Fruit fly (Drosophila melanogaster) whole organism, embryonic: ENCODE measurements around the gene ocn.

Experiments
- Abd-B ChIP-seq: fragments of 200-800 bp; sonication (Bioruptor generic); optimal IDR thresholded peaks from 2 replicates; lab custom pipeline; 2018; ENCODE audit warnings: missing biosample characterization, mild to moderate bottlenecking, missing genetic modification characterization, moderate library complexity
- CG11085 ChIP-seq: fragments of 200-800 bp; sonication (Bioruptor generic); IDR thresholded peaks from 2 replicates; pipeline ENCODE4 v1.3.6; 2022; ENCODE audit warnings: missing biosample characterization, missing genetic modification characterization
- CG11093 ChIP-seq: fragments of 200-800 bp; sonication (Bioruptor generic); IDR thresholded peaks from 3 replicates; pipeline ENCODE4 v1.3.6; 2022; ENCODE audit warnings: missing biosample characterization, missing genetic modification characterization
- CG11247 ChIP-seq: fragments of 200-800 bp; sonication (Bioruptor generic); IDR thresholded peaks from 2 replicates; pipeline ENCODE4 v1.3.6; 2022; ENCODE audit warnings: missing biosample characterization, missing genetic modification characterization
- CG11456 ChIP-seq: fragments of 200-800 bp; sonication (Bioruptor generic); IDR thresholded peaks from 3 replicates; pipeline ENCODE4 v1.3.6; 2022; ENCODE audit warnings: missing biosample characterization, missing genetic modification characterization
- CG13894 ChIP-seq: fragments of 200-800 bp; sonication (Bioruptor generic); optimal IDR thresholded peaks from 3 replicates; lab custom pipeline; 2018; ENCODE audit warnings: missing biosample characterization, mild to moderate bottlenecking, missing genetic modification characterization, moderate library complexity
- CG17359 ChIP-seq: fragments of 200-800 bp; sonication (Bioruptor generic); optimal IDR thresholded peaks from 3 replicates; lab custom pipeline; 2018; ENCODE audit warnings: missing biosample characterization, mild to moderate bottlenecking, missing genetic modification characterization, moderate library complexity
- CG17829 ChIP-seq: fragments of 200-800 bp; optimal IDR thresholded peaks from 2 replicates; lab custom pipeline; 2019; ENCODE audit warnings: missing biosample characterization, mild to moderate bottlenecking, missing genetic modification characterization, moderate library complexity
- CG18764 ChIP-seq: fragments of 200-800 bp; sonication (Bioruptor generic); optimal IDR thresholded peaks from 3 replicates; lab custom pipeline; 2016; ENCODE audit warnings: missing biosample characterization, missing genetic modification characterization
- CG30020 ChIP-seq: fragments of 200-800 bp; optimal IDR thresholded peaks from 2 replicates; lab custom pipeline; 2019; ENCODE audit warnings: missing biosample characterization, mild to moderate bottlenecking, missing genetic modification characterization, moderate library complexity
- CG30403 ChIP-seq: fragments of 200-800 bp; sonication (Bioruptor generic); optimal IDR thresholded peaks from 3 replicates; lab custom pipeline; 2016; ENCODE audit warnings: missing biosample characterization, missing genetic modification characterization
- CG32767 ChIP-seq: fragments of 200-800 bp; sonication (Bioruptor generic); IDR thresholded peaks from 2 replicates; pipeline ENCODE4 v1.3.6; 2022; ENCODE audit warnings: missing biosample characterization, missing genetic modification characterization
- CG3281 ChIP-seq: fragments of 200-800 bp; sonication (Bioruptor generic); optimal IDR thresholded peaks from 3 replicates; lab custom pipeline; 2017; ENCODE audit warnings: missing biosample characterization, mild to moderate bottlenecking, missing genetic modification characterization
- CG33213 ChIP-seq: fragments of 200-800 bp; sonication (Bioruptor generic); optimal IDR thresholded peaks from 3 replicates; lab custom pipeline; 2016; ENCODE audit warnings: missing biosample characterization, missing genetic modification characterization
- CG33557 ChIP-seq: fragments of 200-800 bp; sonication (Bioruptor generic); optimal IDR thresholded peaks from 2 replicates; lab custom pipeline; 2019; ENCODE audit warnings: missing biosample characterization, mild to moderate bottlenecking, missing genetic modification characterization, moderate library complexity
- CG9817 ChIP-seq: fragments of 200-800 bp; sonication (Bioruptor generic); optimal IDR thresholded peaks from 2 replicates; lab custom pipeline; 2018; ENCODE audit warnings: missing biosample characterization, mild to moderate bottlenecking, missing genetic modification characterization, moderate library complexity
- CoRest ChIP-seq: fragments of 200-800 bp; sonication (Bioruptor generic); optimal IDR thresholded peaks from 3 replicates; lab custom pipeline; 2018; ENCODE audit warnings: missing biosample characterization, mild to moderate bottlenecking, missing genetic modification characterization, moderate library complexity
- D ChIP-seq, 2 experiments: fragments of 200-800 bp in 1 of 2; fragments of >200 bp in 1 of 2; sonication (Bioruptor generic) in 1 of 2; optimal IDR thresholded peaks; 2 replicates in 1 of 2; 3 replicates in 1 of 2; lab custom pipeline; 2017; ENCODE audit warnings: mild to moderate bottlenecking in 1 of 2, missing biosample characterization in 1 of 2, missing genetic modification characterization in 1 of 2, missing genetic modification reagents in 1 of 2
- Deaf1 ChIP-seq: fragments of 200-800 bp; optimal IDR thresholded peaks from 3 replicates; lab custom pipeline; 2019; ENCODE audit warnings: missing biosample characterization, mild to moderate bottlenecking, missing genetic modification characterization, moderate library complexity
- Drgx ChIP-seq: fragments of 200-800 bp; sonication (Bioruptor generic); IDR thresholded peaks from 2 replicates; pipeline ENCODE4 v1.3.6; 2022; ENCODE audit warnings: missing biosample characterization, missing genetic modification characterization
- HHEX ChIP-seq: fragments of 200-800 bp; sonication (Bioruptor generic); optimal IDR thresholded peaks from 3 replicates; lab custom pipeline; 2017; ENCODE audit warnings: missing biosample characterization, mild to moderate bottlenecking, missing genetic modification characterization, missing genetic modification reagents
- Hey ChIP-seq: fragments of 200-800 bp; sonication (Bioruptor generic); optimal IDR thresholded peaks from 3 replicates; lab custom pipeline; 2018; ENCODE audit warnings: missing biosample characterization, mild to moderate bottlenecking, missing genetic modification characterization
- Hmr ChIP-seq: fragments of 200-800 bp; sonication (Bioruptor generic); optimal IDR thresholded peaks from 3 replicates; lab custom pipeline; 2017; ENCODE audit warnings: mild to moderate bottlenecking, missing biosample characterization, missing genetic modification reagents, missing genetic modification characterization
- NC2β ChIP-seq: fragments of 200-800 bp; sonication (Bioruptor generic); optimal IDR thresholded peaks from 2 replicates; lab custom pipeline; 2016; ENCODE audit warnings: missing biosample characterization, missing genetic modification characterization
- Opbp ChIP-seq: fragments of 200-800 bp; sonication (Bioruptor generic); IDR thresholded peaks from 3 replicates; pipeline ENCODE4 v1.3.6; 2022; ENCODE audit warnings: missing biosample characterization, missing genetic modification characterization; ENCODE audit not compliant: partially characterized antibody
- Poxn ChIP-seq: fragments of 200-800 bp; sonication (Bioruptor generic); IDR thresholded peaks from 2 replicates; pipeline ENCODE4 v1.3.6; 2022; ENCODE audit warnings: missing biosample characterization, missing genetic modification characterization
- Sox102F ChIP-seq: fragments of 200-800 bp; sonication (Bioruptor generic); optimal IDR thresholded peaks from 2 replicates; lab custom pipeline; 2018; ENCODE audit warnings: missing biosample characterization, mild to moderate bottlenecking, missing genetic modification characterization, moderate library complexity
- abd-A ChIP-seq: fragments of 200-800 bp; sonication (Bioruptor generic); optimal IDR thresholded peaks from 3 replicates; lab custom pipeline; 2019; ENCODE audit warnings: missing biosample characterization, mild to moderate bottlenecking, missing genetic modification characterization, moderate library complexity
- ash1 ChIP-seq: fragments of 200-800 bp; sonication (Bioruptor generic); optimal IDR thresholded peaks from 2 replicates; lab custom pipeline; 2018; ENCODE audit warnings: missing biosample characterization, mild to moderate bottlenecking, missing genetic modification characterization
- bsh ChIP-seq, 2 experiments: fragments of 200-800 bp; sonication (Bioruptor generic); optimal IDR thresholded peaks; 2 replicates each; lab custom pipeline; 2017 to 2018; ENCODE audit warnings: mild to moderate bottlenecking in 2 of 2, missing biosample characterization in 2 of 2, missing genetic modification characterization in 2 of 2, moderate library complexity in 1 of 2
- cwo ChIP-seq: fragments of 200-800 bp; sonication (Bioruptor generic); optimal IDR thresholded peaks from 3 replicates; lab custom pipeline; 2017; ENCODE audit warnings: missing biosample characterization, missing genetic modification characterization, mild to moderate bottlenecking, moderate library complexity, missing genetic modification reagents
- ewg ChIP-seq: fragments of 200-800 bp; sonication (Bioruptor generic); optimal IDR thresholded peaks from 3 replicates; lab custom pipeline; 2017; ENCODE audit warnings: mild to moderate bottlenecking, missing biosample characterization, missing genetic modification reagents, missing genetic modification characterization
- exex ChIP-seq: fragments of 200-800 bp; sonication (Bioruptor generic); optimal IDR thresholded peaks from 4 replicates; lab custom pipeline; 2018; ENCODE audit warnings: missing biosample characterization, mild to moderate bottlenecking, missing genetic modification characterization, moderate library complexity
- gem ChIP-seq: fragments of 200-800 bp; sonication (Bioruptor generic); optimal IDR thresholded peaks from 2 replicates; lab custom pipeline; 2019; ENCODE audit warnings: missing biosample characterization, mild to moderate bottlenecking, missing genetic modification characterization, moderate library complexity
- grn ChIP-seq: fragments of 200-800 bp; sonication (Bioruptor generic); optimal IDR thresholded peaks from 3 replicates; lab custom pipeline; 2017; ENCODE audit warnings: missing biosample characterization, missing genetic modification characterization
- gsb-n ChIP-seq: fragments of 200-800 bp; sonication (Bioruptor generic); optimal IDR thresholded peaks from 3 replicates; lab custom pipeline; 2018; ENCODE audit warnings: missing biosample characterization, mild to moderate bottlenecking, missing genetic modification characterization
- jumu ChIP-seq: fragments of 200-800 bp; sonication (Bioruptor generic); optimal IDR thresholded peaks from 3 replicates; lab custom pipeline; 2016; ENCODE audit warnings: missing biosample characterization, missing genetic modification characterization
- mirr ChIP-seq: fragments of 200-800 bp; sonication (Bioruptor generic); optimal IDR thresholded peaks from 3 replicates; lab custom pipeline; 2018; ENCODE audit warnings: missing biosample characterization, mild to moderate bottlenecking, missing genetic modification characterization
- nau ChIP-seq: fragments of 200-800 bp; sonication (Bioruptor generic); optimal IDR thresholded peaks from 3 replicates; lab custom pipeline; 2017; ENCODE audit warnings: missing biosample characterization, mild to moderate bottlenecking, missing genetic modification characterization, missing genetic modification reagents
- nom ChIP-seq: fragments of 200-800 bp; sonication (Bioruptor generic); optimal IDR thresholded peaks from 2 replicates; lab custom pipeline; 2017; ENCODE audit warnings: missing biosample characterization, missing genetic modification characterization, mild to moderate bottlenecking, moderate library complexity, missing genetic modification reagents
- p53 ChIP-seq: fragments of 200-800 bp; sonication (Bioruptor generic); optimal IDR thresholded peaks from 2 replicates; lab custom pipeline; 2016; ENCODE audit warnings: missing biosample characterization, missing genetic modification characterization
- row ChIP-seq: fragments of 200-800 bp; sonication (Bioruptor generic); IDR thresholded peaks from 3 replicates; pipeline ENCODE4 v1.3.6; 2022; ENCODE audit warnings: missing biosample characterization, missing genetic modification characterization
- sd ChIP-seq: fragments of 200-800 bp; sonication (Bioruptor generic); optimal IDR thresholded peaks from 3 replicates; lab custom pipeline; 2018; ENCODE audit warnings: missing biosample characterization, mild to moderate bottlenecking, missing genetic modification characterization, moderate library complexity
- sqz ChIP-seq: fragments of 200-800 bp; sonication (Bioruptor generic); optimal IDR thresholded peaks from 3 replicates; lab custom pipeline; 2018; ENCODE audit warnings: missing biosample characterization, mild to moderate bottlenecking, missing genetic modification characterization
- sug ChIP-seq: fragments of 200-800 bp; optimal IDR thresholded peaks from 2 replicates; lab custom pipeline; 2019; ENCODE audit warnings: missing biosample characterization, mild to moderate bottlenecking, missing genetic modification characterization, moderate library complexity
- tio ChIP-seq: fragments of 200-800 bp; sonication (Bioruptor generic); optimal IDR thresholded peaks from 2 replicates; lab custom pipeline; 2017; ENCODE audit warnings: missing biosample characterization, missing genetic modification characterization, inconsistent platforms

ocn gene

DNA sequence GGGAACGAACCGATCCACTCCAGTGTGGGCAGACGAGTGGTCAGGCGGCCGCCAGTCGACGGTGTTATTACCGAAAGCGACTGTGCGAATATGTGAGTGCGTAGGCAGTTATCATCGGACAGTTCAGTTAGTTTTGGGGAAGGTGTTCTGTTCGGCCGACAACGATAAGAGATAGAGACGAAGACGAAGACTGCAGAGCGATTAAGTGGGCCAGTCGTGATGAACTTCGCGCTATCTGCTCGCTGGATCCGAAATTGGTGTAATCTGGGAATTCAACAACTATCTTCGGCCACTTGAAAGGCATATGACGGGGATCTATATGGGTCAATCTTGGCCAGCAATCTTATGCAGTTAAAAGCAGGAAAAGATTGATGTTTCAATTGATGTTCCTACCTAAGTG lies 28.4 kb downstream of the ocn start, which contains the start of gene CG7912:
CG7912 (minus strand) TSS at position 17 of the 400 bp plus-strand sequence.
- TF ChIP-seq mirr (GFP tag; lab: Kevin White, UChicago): peak; percentile 75
- TF ChIP-seq sd (tag; lab: Kevin White, UChicago): peak; percentile 8
- peak; percentile 53 for TF ChIP-seq Deaf1 (tag; lab: Kevin White, UChicago)
- TF ChIP-seq CG11247 (GFP tag; lab: Robert Waterston, UW): no peak
- no peak for TF ChIP-seq CG11456
- TF ChIP-seq grn (GFP tag; lab: Kevin White, UChicago): peak; percentile 87
- peak; percentile 20 for TF ChIP-seq sug (tag; lab: Kevin White, UChicago)
- no peak for TF ChIP-seq row (GFP tag; lab: Robert Waterston, UW)
- TF ChIP-seq cwo (GFP tag; lab: Kevin White, UChicago): peak; percentile 20
- peak; percentile 88 for TF ChIP-seq exex (tag; lab: Kevin White, UChicago)
- TF ChIP-seq Hey (tag; lab: Kevin White, UChicago): peak; percentile 63

DNA sequence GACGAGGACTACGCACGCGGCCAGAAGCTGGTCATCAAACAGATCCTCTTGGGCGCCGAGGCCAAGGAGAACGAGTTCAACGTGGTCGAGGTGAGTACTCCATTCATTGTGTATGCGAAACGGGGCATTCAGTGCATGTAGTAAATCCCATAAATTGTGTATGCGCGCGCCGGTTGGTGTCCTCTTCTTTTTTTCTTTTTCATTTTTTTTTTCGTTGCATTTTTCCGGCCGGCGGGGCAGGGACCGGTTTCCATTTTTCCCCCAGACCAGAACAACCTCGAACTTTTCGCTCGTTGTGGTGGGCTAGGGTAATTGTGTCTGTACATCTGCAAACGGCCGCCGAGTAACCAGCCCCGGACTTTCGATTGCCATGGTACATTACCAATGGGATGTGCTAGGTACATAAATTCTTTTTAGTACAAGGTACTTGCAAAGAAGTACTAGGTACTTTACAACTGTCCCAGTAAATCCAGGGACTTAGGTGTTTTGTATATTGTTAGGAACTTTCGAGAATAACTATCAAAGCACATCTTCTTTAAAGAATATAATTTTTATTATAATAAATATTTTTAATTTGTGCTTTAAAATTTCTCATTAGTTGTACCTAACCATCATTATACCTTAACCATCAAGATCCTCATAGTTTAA lies 32.1 kb downstream of the ocn start:
- TF ChIP-seq tio (GFP tag; lab: Kevin White, UChicago): no peak
- peak; percentile 50 for TF ChIP-seq Drgx (GFP tag; lab: Robert Waterston, UW)
- no peak for TF ChIP-seq D (optimal IDR thresholded peaks at IDR 0.05; lab: Kevin White, UChicago)
- no peak for TF ChIP-seq D (GFP tag; optimal IDR thresholded peaks at IDR 0.05; lab: Kevin White, UChicago)
- TF ChIP-seq nom (GFP tag; lab: Kevin White, UChicago): peak; percentile 92
- peak in 1 of 2 experiments; percentile 62 for TF ChIP-seq bsh (GFP tag; optimal IDR thresholded peaks at IDR 0.05; lab: Kevin White, UChicago)
- TF ChIP-seq CG17359 (tag; lab: Kevin White, UChicago): peak; percentile 86
- no peak for TF ChIP-seq ash1 (GFP tag; lab: Kevin White, UChicago)
- no peak for TF ChIP-seq HHEX (GFP tag; lab: Kevin White, UChicago)
- no peak for TF ChIP-seq CoRest (tag; lab: Kevin White, UChicago)
- no peak for TF ChIP-seq gsb-n (tag; lab: Kevin White, UChicago)
- TF ChIP-seq ewg: peak; percentile 4
- TF ChIP-seq sqz: peak; percentile 31
- TF ChIP-seq CG3281 (GFP tag; lab: Kevin White, UChicago): no peak

DNA sequence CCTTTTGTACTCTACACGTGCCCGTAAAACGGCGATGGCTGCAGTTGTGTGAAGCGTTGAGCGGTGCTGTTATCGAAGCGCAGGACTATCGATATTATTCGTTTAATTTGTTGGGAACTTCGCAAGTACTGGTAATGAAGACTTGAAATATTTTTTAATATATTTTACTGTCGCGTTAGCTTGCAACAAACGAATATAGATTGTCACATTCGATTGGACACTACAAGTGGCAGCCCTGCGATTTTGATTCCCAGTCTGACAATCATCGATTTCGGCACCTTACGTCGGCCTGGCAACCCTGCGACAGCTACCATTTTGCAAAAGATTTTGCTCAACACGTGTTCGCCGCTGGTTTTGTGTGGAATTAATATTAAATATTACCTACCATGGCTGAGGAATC lies 32.9 kb downstream of the ocn start, which contains the start of the genes Nlp and Nph:
Nlp (plus strand) TSS at position 138 of the 400 bp plus-strand sequence.
Nph (minus strand) TSS at position 214 of the 400 bp plus-strand sequence.
- TF ChIP-seq Hmr (GFP tag; lab: Kevin White, UChicago): no peak
- no peak for TF ChIP-seq CG9817 (tag; lab: Kevin White, UChicago)
- no peak for TF ChIP-seq Sox102F (GFP tag; lab: Kevin White, UChicago)
- TF ChIP-seq CG33213 (GFP tag; lab: Kevin White, UChicago): peak; percentile 19
- no peak for TF ChIP-seq CG33557 (GFP tag; lab: Kevin White, UChicago)
- peak; percentile 76 for TF ChIP-seq Opbp
- TF ChIP-seq CG30403 (GFP tag; lab: Kevin White, UChicago): peak; percentile 40
- TF ChIP-seq CG30020 (tag; lab: Kevin White, UChicago): peak; percentile 38
- no peak for TF ChIP-seq CG11093 (GFP tag; lab: Robert Waterston, UW)
- TF ChIP-seq CG18764 (GFP tag; lab: Kevin White, UChicago): peak; percentile 10
- no peak for TF ChIP-seq Abd-B
- no peak for TF ChIP-seq abd-A
- TF ChIP-seq CG32767 (GFP tag; lab: Robert Waterston, UW): no peak
- TF ChIP-seq jumu (GFP tag; lab: Kevin White, UChicago): no peak
- no peak for TF ChIP-seq gem (tag; lab: Kevin White, UChicago)
- TF ChIP-seq CG17829 (tag; lab: Kevin White, UChicago): peak; percentile 80
- no peak for TF ChIP-seq p53 (GFP tag; lab: Kevin White, UChicago)
- no peak for TF ChIP-seq NC2β (GFP tag; lab: Kevin White, UChicago)
- no peak for TF ChIP-seq nau (GFP tag; lab: Kevin White, UChicago)
- TF ChIP-seq CG11085 (GFP tag; lab: Robert Waterston, UW): no peak
- TF ChIP-seq Poxn (GFP tag; lab: Robert Waterston, UW): no peak
- no peak for TF ChIP-seq CG13894 (tag; lab: Kevin White, UChicago)
